Fruit fly (Drosophila melanogaster): ENCODE data around the gene heca.

Gene heca

DNA sequence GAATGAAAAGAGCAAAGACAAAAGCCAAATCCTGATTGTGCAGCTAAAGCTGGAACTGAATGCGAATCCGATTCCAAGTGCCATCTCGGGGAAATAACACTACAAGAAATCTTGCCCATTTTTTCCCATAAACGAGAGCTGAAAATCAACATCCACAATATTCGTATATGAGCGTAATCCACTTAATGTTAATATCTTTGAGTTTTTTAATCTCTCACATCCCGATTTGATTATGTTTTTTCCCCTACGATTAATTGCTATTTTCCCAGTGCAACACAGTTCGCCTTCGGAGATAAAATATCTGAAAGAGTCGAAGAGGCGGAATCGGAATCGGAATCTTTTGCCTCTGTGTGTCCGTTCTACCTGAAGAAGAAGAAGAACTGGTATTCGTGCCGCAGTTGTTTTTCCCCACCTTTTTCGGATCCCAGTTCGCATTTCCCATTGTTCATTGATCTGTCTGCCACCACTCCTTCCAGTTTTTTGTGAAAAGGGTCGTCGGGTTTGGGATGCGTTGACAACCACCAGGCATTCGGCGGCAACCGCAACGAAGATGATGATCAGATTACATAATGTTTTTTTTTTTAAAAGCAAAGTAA is 56.7 kb downstream of the heca start:
- no peak for TF ChIP-seq CG8478 (optimal IDR thresholded peaks at IDR 0.05)
- no peak for TF ChIP-seq CTCF (optimal IDR thresholded peaks at IDR 0.05)

dm6 chr3R:30336100-30336499 is 58.4 kb downstream of the heca start:
- TF ChIP-seq CTCF (optimal IDR thresholded peaks at IDR 0.05): no peak
- TF ChIP-seq CG8478 (optimal IDR thresholded peaks at IDR 0.05): no peak

dm6 chr3R:30337448-30337847 is 59.7 kb downstream of the heca start:
- TF ChIP-seq CG8478 (optimal IDR thresholded peaks at IDR 0.05) (no peak), CTCF (optimal IDR thresholded peaks at IDR 0.05) (no peak)

DNA sequence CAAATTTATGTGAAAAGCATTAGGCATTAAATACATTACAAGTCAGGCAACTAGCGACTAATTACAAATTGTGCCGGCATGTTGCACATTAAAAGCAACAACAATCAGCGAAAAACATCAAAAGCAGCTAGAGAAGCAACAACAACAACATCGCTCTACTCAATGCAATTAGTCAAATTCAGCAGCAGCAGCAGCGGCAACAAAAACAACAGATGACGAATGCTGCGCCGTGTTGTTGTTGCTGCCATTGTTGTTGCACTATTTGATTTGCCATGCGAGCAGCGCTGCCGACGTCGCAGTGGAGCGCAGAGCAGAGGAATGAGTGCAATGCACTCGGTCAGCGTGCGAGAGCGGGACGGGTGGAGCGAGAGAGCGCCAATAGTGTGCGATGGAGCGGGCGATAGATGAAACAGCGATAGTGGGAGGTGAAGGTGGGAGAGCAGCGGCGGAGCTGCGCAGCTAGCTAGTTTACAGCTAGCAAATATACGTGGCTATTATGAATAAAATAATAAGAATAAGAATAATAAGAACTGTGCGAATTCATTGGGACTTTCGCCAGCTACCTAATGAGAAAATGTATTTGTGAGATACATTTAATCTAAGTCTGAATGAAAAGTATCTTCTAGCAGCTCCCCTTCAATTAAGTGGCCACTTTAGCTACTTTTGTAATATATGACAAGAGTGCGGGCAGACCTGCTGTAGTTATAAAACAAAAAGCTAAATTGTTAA is 60.4 kb downstream of the heca start:
- TF ChIP-seq CG8478 (optimal IDR thresholded peaks at IDR 0.05): no peak
- TF ChIP-seq CTCF (optimal IDR thresholded peaks at IDR 0.05): no peak

dm6 chr3R:30338648-30339038 is 60.9 kb downstream of the heca start:
- TF ChIP-seq CTCF (optimal IDR thresholded peaks at IDR 0.05): no peak
- no peak for TF ChIP-seq CG8478 (optimal IDR thresholded peaks at IDR 0.05)

DNA sequence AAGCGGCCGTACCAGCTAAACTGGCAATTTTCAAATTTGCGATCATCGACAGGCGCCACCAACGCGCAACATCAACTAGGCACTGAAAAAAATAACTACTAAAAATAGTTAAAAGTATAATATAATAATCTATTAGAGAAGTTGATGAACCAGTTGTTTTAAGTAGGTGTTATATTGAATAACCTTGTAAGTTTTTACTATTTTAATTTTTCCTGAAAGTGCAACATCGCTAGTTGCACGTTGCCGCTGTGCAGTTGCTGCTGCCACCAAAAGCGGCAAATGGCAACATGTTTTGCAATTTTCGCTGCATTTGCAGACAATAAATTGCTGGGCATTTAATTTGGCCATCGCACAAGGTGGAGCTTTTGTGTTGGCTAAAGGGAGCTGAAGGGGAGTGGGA is 65.3 kb downstream of the heca start:
- no peak for TF ChIP-seq CTCF (optimal IDR thresholded peaks at IDR 0.05)
- TF ChIP-seq CG8478 (optimal IDR thresholded peaks at IDR 0.05): no peak

DNA sequence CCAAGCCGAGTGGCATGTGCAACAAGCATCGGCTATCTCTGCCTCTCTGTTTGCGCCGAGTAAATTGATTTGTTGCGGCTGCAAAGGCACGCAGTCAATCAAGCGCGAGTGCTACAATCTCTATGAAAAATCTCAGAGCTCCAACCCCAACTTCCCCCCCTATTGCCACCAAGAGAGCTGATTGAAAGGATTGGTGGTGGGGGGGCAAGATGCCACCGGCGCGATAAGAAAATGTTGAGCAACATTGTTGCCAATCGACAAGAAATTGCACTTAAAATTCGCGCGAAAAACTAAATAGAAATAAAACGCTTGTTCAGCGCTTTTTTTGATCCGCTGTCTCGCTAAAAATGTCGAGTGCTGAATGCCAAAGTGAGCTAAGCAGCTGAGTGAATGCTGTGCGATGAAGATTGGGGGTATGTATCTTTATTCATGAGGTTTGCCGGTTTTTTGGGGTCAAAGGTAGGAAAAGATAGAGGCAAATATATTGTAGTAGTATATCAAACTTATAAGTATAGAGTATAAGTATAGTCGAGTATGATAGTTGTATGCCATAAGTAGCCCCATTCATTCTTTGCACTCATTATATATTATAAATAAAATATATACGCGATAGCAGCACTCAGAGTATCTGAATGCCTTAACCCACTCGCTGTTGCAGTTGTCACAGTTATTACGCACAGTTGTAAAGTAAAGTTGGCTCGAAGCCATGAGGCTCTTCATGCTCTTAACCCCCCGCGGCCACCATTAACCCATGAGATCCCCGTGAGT is 65.9 kb downstream of the heca start:
- TF ChIP-seq CG8478 (optimal IDR thresholded peaks at IDR 0.05) (no peak), CTCF (optimal IDR thresholded peaks at IDR 0.05) (no peak)

- TF ChIP-seq CG8478 (optimal IDR thresholded peaks at IDR 0.05) (no peak), CTCF (optimal IDR thresholded peaks at IDR 0.05) (no peak)
Measured at dm6 chr3R:30344221-30344948, 66.7 kb downstream of the heca start.

- TF ChIP-seq CG8478 (optimal IDR thresholded peaks at IDR 0.05): no peak
- TF ChIP-seq CTCF (optimal IDR thresholded peaks at IDR 0.05): no peak
Measured at dm6 chr3R:30345466-30345865, 67.7 kb downstream of the heca start.

DNA sequence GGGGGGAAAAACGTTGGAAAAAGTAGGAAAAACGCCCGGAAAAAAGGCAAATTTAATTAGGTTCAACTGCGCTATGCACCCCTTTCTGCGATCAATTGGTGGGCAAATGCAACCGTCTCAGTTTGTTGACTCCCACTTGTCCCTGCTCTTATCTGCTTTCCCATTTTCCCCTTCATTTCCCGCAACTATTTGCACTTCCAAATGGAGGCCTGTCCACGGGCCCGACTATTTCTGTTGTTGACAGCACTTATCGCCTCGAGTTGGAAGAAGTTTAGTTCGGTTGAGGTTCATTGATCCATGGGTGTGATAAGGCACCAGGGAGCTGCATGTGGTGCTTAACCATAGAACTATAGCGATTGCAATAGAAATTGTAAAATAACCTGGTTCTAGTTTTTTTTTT is 74.9 kb downstream of the heca start:
- TF ChIP-seq CTCF (optimal IDR thresholded peaks at IDR 0.05): no peak
- TF ChIP-seq CG8478 (optimal IDR thresholded peaks at IDR 0.05): no peak

DNA sequence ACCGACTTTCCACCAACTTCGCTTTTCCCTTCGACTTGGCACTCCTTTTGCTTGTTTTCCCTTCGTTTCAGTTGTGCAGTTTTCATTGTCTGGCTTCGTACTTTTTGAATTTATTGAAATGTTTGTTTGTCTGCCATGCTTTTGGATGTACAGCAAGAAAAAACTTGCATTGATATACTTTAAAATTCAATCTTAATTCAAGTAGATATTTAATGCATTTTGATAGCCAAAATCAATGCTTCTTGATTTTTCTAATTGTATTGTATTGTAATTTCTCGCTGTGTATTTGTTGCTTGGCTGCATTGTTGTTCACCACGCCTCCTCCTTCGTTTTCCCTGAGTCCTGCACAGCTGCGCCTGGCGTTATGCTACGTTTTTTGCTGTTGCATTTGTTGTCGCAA is 77.0 kb downstream of the heca start:
- TF ChIP-seq CG8478 (optimal IDR thresholded peaks at IDR 0.05) (no peak), CTCF (optimal IDR thresholded peaks at IDR 0.05) (no peak)

DNA sequence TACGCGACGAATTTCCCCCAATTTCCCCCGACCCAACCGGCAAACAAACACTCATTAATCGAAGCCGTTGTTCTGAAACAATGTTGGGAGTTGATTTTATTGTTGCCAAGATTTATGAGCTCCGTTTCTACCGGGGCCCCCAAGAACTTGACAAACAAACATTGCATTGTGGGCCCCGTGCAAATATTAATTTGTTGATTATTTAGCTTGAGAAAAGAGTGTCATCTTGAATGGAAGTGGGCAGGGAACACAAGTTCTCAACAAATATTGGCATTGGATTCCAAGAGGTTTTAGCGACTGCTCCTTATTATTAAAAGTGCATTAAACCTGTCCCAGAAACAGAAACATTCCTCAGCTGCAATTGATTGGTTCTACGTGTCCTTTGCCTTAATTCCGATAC is 79.3 kb downstream of the heca start:
- no peak for TF ChIP-seq CTCF (optimal IDR thresholded peaks at IDR 0.05)
- TF ChIP-seq CG8478 (optimal IDR thresholded peaks at IDR 0.05): no peak

dm6 chr3R:30360653-30361052 is 82.9 kb downstream of the heca start:
- TF ChIP-seq CTCF (optimal IDR thresholded peaks at IDR 0.05) (no peak), CG8478 (optimal IDR thresholded peaks at IDR 0.05) (no peak)

DNA sequence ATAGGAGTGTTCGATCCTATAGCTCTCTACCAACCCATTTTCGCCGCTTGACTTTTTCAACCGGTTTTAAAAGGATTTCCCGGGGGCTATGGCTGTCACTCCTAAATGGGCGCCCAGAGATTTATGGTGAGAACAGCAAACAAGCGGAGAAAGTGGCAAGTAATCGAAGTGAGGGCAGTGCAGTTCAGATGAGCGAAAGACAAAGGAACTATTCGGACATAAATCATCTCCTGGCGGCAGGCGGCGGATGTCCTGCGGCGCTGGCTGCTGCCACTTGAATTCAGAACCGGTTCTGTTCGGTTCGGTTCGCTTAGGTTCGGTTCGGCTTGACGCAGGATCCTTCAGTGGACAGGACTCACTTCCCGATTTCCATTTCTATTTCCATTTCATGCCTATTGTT is 105.4 kb downstream of the heca start:
- TF ChIP-seq CG8478 (optimal IDR thresholded peaks at IDR 0.05): no peak
- TF ChIP-seq CTCF (optimal IDR thresholded peaks at IDR 0.05): no peak

dm6 chr3R:30385531-30385930 is 107.8 kb downstream of the heca start:
- TF ChIP-seq CG8478 (optimal IDR thresholded peaks at IDR 0.05) (no peak), CTCF (optimal IDR thresholded peaks at IDR 0.05) (no peak)

Measured in S2 (cell line).